Worm (Caenorhabditis elegans) whole organism, young adult: ENCODE results near the gene cul-2.

Experiments used
- B0336.3 ChIP-seq: fragments of 200-800 bp; sonication (Bioruptor generic); IDR thresholded peaks from 2 replicates; pipeline ENCODE4 v1.3.6; 2022; ENCODE audit warnings: missing genetic modification characterization, missing compliant biosample characterization
- C17E4.6 ChIP-seq: fragments of 200-800 bp; sonication (Bioruptor generic); IDR thresholded peaks from 2 replicates; pipeline ENCODE4 v1.3.6; 2022; ENCODE audit warnings: missing genetic modification reagents, missing genetic modification characterization, missing compliant biosample characterization
- F33H1.4 ChIP-seq: fragments of 200-800 bp; sonication (Bioruptor generic); IDR thresholded peaks from 2 replicates; pipeline ENCODE4 v1.3.6; 2022; ENCODE audit warnings: missing genetic modification reagents, missing genetic modification characterization, missing compliant biosample characterization
- F39B2.1 ChIP-seq: fragments of 200-800 bp; sonication (Bioruptor generic); IDR thresholded peaks from 2 replicates; pipeline ENCODE4 v1.3.6; 2022; ENCODE audit warnings: missing genetic modification reagents, missing genetic modification characterization, missing compliant biosample characterization
- F49E8.2 ChIP-seq: sonication (generic microtip); optimal IDR thresholded peaks from 3 replicates; lab custom pipeline; 2017; ENCODE audit warnings: missing genetic modification characterization, mild to moderate bottlenecking, missing compliant biosample characterization, antibody characterized with exemption, moderate library complexity; ENCODE audit not compliant: insufficient read depth
- K11D2.4 ChIP-seq: fragments of 200-800 bp; sonication (Bioruptor generic); IDR thresholded peaks from 2 replicates; pipeline ENCODE4 v1.3.6; 2022; ENCODE audit warnings: missing genetic modification reagents, missing genetic modification characterization, missing compliant biosample characterization
- Y56A3A.18 ChIP-seq: fragments of 200-800 bp; sonication (Bioruptor generic); IDR thresholded peaks from 2 replicates; pipeline ENCODE4 v1.3.6; 2022; ENCODE audit warnings: missing genetic modification reagents, missing genetic modification characterization, missing compliant biosample characterization
- Y67H2A.10 ChIP-seq: fragments of 200-800 bp; sonication (Bioruptor generic); conservative IDR thresholded peaks from 2 replicates; pipeline ENCODE4 v1.3.6; 2022; ENCODE audit warnings: missing genetic modification reagents, missing genetic modification characterization, missing compliant biosample characterization
- Y95B8A.8 ChIP-seq: fragments of 200-800 bp; sonication (Bioruptor generic); IDR thresholded peaks from 2 replicates; pipeline ENCODE4 v1.3.6; 2022; ENCODE audit warnings: missing genetic modification reagents, missing genetic modification characterization, missing compliant biosample characterization
- ZK185.1 ChIP-seq: sonication (generic microtip); optimal IDR thresholded peaks from 2 replicates; lab custom pipeline; 2016; ENCODE audit warnings: mild to moderate bottlenecking, missing genetic modification characterization, missing compliant biosample characterization; ENCODE audit not compliant: poor library complexity, severe bottlenecking
- atf-7 ChIP-seq: sonication (generic microtip); optimal IDR thresholded peaks from 2 replicates; lab custom pipeline; 2017; ENCODE audit warnings: mild to moderate bottlenecking, missing genetic modification characterization, missing compliant biosample characterization
- athp-1 ChIP-seq: sonication (generic microtip); optimal IDR thresholded peaks from 2 replicates; lab custom pipeline; 2017; ENCODE audit warnings: mild to moderate bottlenecking, missing genetic modification characterization, missing compliant biosample characterization
- attf-5 ChIP-seq: fragments of 200-800 bp; sonication (Bioruptor generic); optimal IDR thresholded peaks from 2 replicates; lab custom pipeline; 2018; ENCODE audit warnings: mild to moderate bottlenecking, missing genetic modification characterization, missing compliant biosample characterization
- bed-2 ChIP-seq: fragments of 200-800 bp; sonication (Bioruptor generic); IDR thresholded peaks from 2 replicates; pipeline ENCODE4 v1.3.6; 2022; ENCODE audit warnings: missing genetic modification reagents, missing genetic modification characterization, missing compliant biosample characterization
- ccch-3 ChIP-seq: fragments of 200-800 bp; sonication (Bioruptor generic); optimal IDR thresholded peaks from 2 replicates; lab custom pipeline; 2018; ENCODE audit warnings: mild to moderate bottlenecking, missing genetic modification characterization, missing compliant biosample characterization
- cebp-1 ChIP-seq, 2 experiments: fragments of 200-800 bp in 1 of 2; sonication (Bioruptor generic) in 1 of 2; sonication (generic microtip) in 1 of 2; IDR thresholded peaks in 1 of 2; optimal IDR thresholded peaks in 1 of 2; 2 replicates each; pipeline versions ENCODE4 v1.3.6 to Lab custom; 2017 to 2022; ENCODE audit warnings: missing compliant biosample characterization in 2 of 2, missing genetic modification characterization in 2 of 2, mild to moderate bottlenecking in 1 of 2, missing genetic modification reagents in 1 of 2, moderate library complexity in 1 of 2
- ceh-100 ChIP-seq: fragments of 200-800 bp; sonication (Bioruptor generic); IDR thresholded peaks from 2 replicates; pipeline ENCODE4 v1.3.6; 2022; ENCODE audit warnings: missing genetic modification reagents, missing genetic modification characterization, missing compliant biosample characterization
- chd-7 ChIP-seq: sonication (generic microtip); optimal IDR thresholded peaks from 2 replicates; lab custom pipeline; 2016; ENCODE audit warnings: mild to moderate bottlenecking, missing genetic modification characterization, moderate library complexity, missing compliant biosample characterization
- die-1 ChIP-seq: sonication (generic microtip); optimal IDR thresholded peaks from 2 replicates; lab custom pipeline; 2016; ENCODE audit warnings: missing genotype, mild to moderate bottlenecking, missing genetic modification characterization, missing compliant biosample characterization
- dox-1 ChIP-seq: fragments of 200-800 bp; sonication (Bioruptor generic); IDR thresholded peaks from 2 replicates; pipeline ENCODE4 v1.3.6; 2022; ENCODE audit warnings: missing genetic modification reagents, missing genetic modification characterization, missing compliant biosample characterization
- ekl-4 ChIP-seq: fragments of 200-800 bp; sonication (Bioruptor generic); IDR thresholded peaks from 2 replicates; pipeline ENCODE4 v1.3.6; 2022; ENCODE audit warnings: missing genetic modification reagents, missing genetic modification characterization, missing compliant biosample characterization
- fkh-3 ChIP-seq: sonication (generic microtip); optimal IDR thresholded peaks from 2 replicates; lab custom pipeline; 2016; ENCODE audit warnings: mild to moderate bottlenecking, missing genetic modification characterization, missing compliant biosample characterization
- him-1 ChIP-seq: sonication (generic microtip); optimal IDR thresholded peaks from 2 replicates; lab custom pipeline; 2016; ENCODE audit warnings: missing genotype, missing genetic modification reagents, missing genetic modification characterization, missing compliant biosample characterization
- hlh-12 ChIP-seq: sonication (generic microtip); optimal IDR thresholded peaks from 2 replicates; lab custom pipeline; 2016; ENCODE audit warnings: missing genetic modification characterization, missing compliant biosample characterization
- hmg-1.2 ChIP-seq: fragments of 200-800 bp; sonication (Bioruptor generic); IDR thresholded peaks from 2 replicates; pipeline ENCODE4 v1.3.6; 2022; ENCODE audit warnings: missing genetic modification reagents, missing genetic modification characterization, missing compliant biosample characterization
- hsf-1 ChIP-seq: fragments of 200-800 bp; sonication (Bioruptor generic); IDR thresholded peaks from 2 replicates; pipeline ENCODE4 v1.3.6; 2022; ENCODE audit warnings: missing genetic modification reagents, missing genetic modification characterization, missing compliant biosample characterization
- let-607 ChIP-seq, 2 experiments: fragments of 200-800 bp in 1 of 2; sonication (Bioruptor generic) in 1 of 2; sonication (generic microtip) in 1 of 2; optimal IDR thresholded peaks; 2 replicates each; lab custom pipeline; 2016 to 2018; ENCODE audit warnings: mild to moderate bottlenecking in 2 of 2, missing compliant biosample characterization in 2 of 2, missing genetic modification characterization in 2 of 2, moderate library complexity in 2 of 2, missing genotype in 1 of 2
- lin-40 ChIP-seq: sonication (generic microtip); optimal IDR thresholded peaks from 2 replicates; lab custom pipeline; 2016; ENCODE audit warnings: missing genetic modification characterization, mild to moderate bottlenecking, missing compliant biosample characterization, missing genotype, missing genetic modification reagents
- lin-54 ChIP-seq: fragments of 200-800 bp; sonication (Bioruptor generic); optimal IDR thresholded peaks from 2 replicates; lab custom pipeline; 2018; ENCODE audit warnings: mild to moderate bottlenecking, missing genetic modification characterization, missing compliant biosample characterization
- madf-10 ChIP-seq: sonication (generic microtip); optimal IDR thresholded peaks from 2 replicates; lab custom pipeline; 2016; ENCODE audit warnings: mild to moderate bottlenecking, missing genetic modification characterization, missing compliant biosample characterization
- madf-3 ChIP-seq: fragments of 200-800 bp; sonication (Bioruptor generic); IDR thresholded peaks from 2 replicates; pipeline ENCODE4 v1.3.6; 2022; ENCODE audit warnings: missing genetic modification reagents, missing genetic modification characterization, missing compliant biosample characterization
- madf-8 ChIP-seq: fragments of 200-800 bp; sonication (Bioruptor generic); conservative IDR thresholded peaks from 2 replicates; pipeline ENCODE4 v1.3.6; 2022; ENCODE audit warnings: missing genetic modification reagents, missing genetic modification characterization, missing compliant biosample characterization
- mcd-1 ChIP-seq: fragments of 200-800 bp; sonication (Bioruptor generic); IDR thresholded peaks from 2 replicates; pipeline ENCODE4 v1.3.6; 2022; ENCODE audit warnings: missing genetic modification reagents, missing genetic modification characterization, missing compliant biosample characterization
- mes-4 ChIP-seq: sonication (generic microtip); optimal IDR thresholded peaks from 2 replicates; lab custom pipeline; 2016; ENCODE audit warnings: missing genotype, missing genetic modification characterization, missing compliant biosample characterization
- nfyb-1 ChIP-seq: fragments of 200-800 bp; sonication (Bioruptor generic); IDR thresholded peaks from 2 replicates; pipeline ENCODE4 v1.3.6; 2022; ENCODE audit warnings: missing genetic modification reagents, missing genetic modification characterization, missing compliant biosample characterization
- nhr-120 ChIP-seq: fragments of 200-800 bp; sonication (Bioruptor generic); IDR thresholded peaks from 2 replicates; pipeline ENCODE4 v1.3.6; 2022; ENCODE audit warnings: missing genetic modification characterization, missing compliant biosample characterization
- nhr-80 ChIP-seq: sonication (generic microtip); optimal IDR thresholded peaks from 2 replicates; lab custom pipeline; 2016; ENCODE audit warnings: missing genetic modification characterization, missing compliant biosample characterization
- pbrm-1 ChIP-seq: fragments of 200-800 bp; sonication (Bioruptor generic); IDR thresholded peaks from 2 replicates; pipeline ENCODE4 v1.3.6; 2022; ENCODE audit warnings: missing genetic modification reagents, missing genetic modification characterization, missing compliant biosample characterization
- pha-4 ChIP-seq: fragments of 150-350 bp; sonication (generic microtip); optimal IDR thresholded peaks from 2 replicates; lab custom pipeline; 2014; ENCODE audit warnings: missing biosample characterization, missing genetic modification reagents, missing genetic modification characterization
- rcor-1 ChIP-seq: fragments of 200-800 bp; sonication (Bioruptor generic); IDR thresholded peaks from 2 replicates; pipeline ENCODE4 v1.3.6; 2022; ENCODE audit warnings: missing genetic modification reagents, missing genetic modification characterization, missing compliant biosample characterization
- snpc-3.4 ChIP-seq: sonication (generic microtip); optimal IDR thresholded peaks from 2 replicates; lab custom pipeline; 2017; ENCODE audit warnings: missing genetic modification characterization, mild to moderate bottlenecking, missing compliant biosample characterization, antibody characterized with exemption, moderate library complexity, missing genotype, missing genetic modification reagents
- snpc-4 ChIP-seq, 5 experiments: fragments of 150-350 bp in 1 of 5; sonication (generic microtip) in 4 of 5; optimal IDR thresholded peaks; 2 replicates each; lab custom pipeline; 2014 to 2018; ENCODE audit warnings: missing genetic modification characterization in 5 of 5, missing biosample characterization in 3 of 5, antibody characterized with exemption in 2 of 5, mild to moderate bottlenecking in 2 of 5, missing compliant biosample characterization in 2 of 5, missing genotype in 2 of 5, moderate library complexity in 2 of 5, missing genetic modification reagents in 1 of 5
- tbp1 ChIP-seq: fragments of 200-800 bp; sonication (Bioruptor generic); optimal IDR thresholded peaks from 2 replicates; lab custom pipeline; 2018; ENCODE audit warnings: mild to moderate bottlenecking, missing genetic modification characterization, missing compliant biosample characterization
- zfh-2 ChIP-seq: fragments of 200-800 bp; sonication (Bioruptor generic); conservative IDR thresholded peaks from 2 replicates; pipeline ENCODE4 v1.3.6; 2022; ENCODE audit warnings: missing genetic modification reagents, missing genetic modification characterization, missing compliant biosample characterization
- ztf-28 ChIP-seq: fragments of 200-800 bp; sonication (Bioruptor generic); IDR thresholded peaks from 2 replicates; pipeline ENCODE4 v1.3.6; 2022; ENCODE audit warnings: missing genetic modification reagents, missing genetic modification characterization, missing compliant biosample characterization
- ztf-3 ChIP-seq: fragments of 200-800 bp; sonication (Bioruptor generic); optimal IDR thresholded peaks from 2 replicates; lab custom pipeline; 2018; ENCODE audit warnings: mild to moderate bottlenecking, missing genetic modification characterization, missing compliant biosample characterization
- ztf-6 ChIP-seq: fragments of 200-800 bp; sonication (Bioruptor generic); IDR thresholded peaks from 2 replicates; pipeline ENCODE4 v1.3.6; 2022; ENCODE audit warnings: missing genetic modification reagents, missing genetic modification characterization, missing compliant biosample characterization

cul-2 gene

ce11 chrIII:13694048-13694447 is 7.0 kb downstream of the cul-2 start:
- no peak for TF ChIP-seq madf-3 (GFP tag; lab: Robert Waterston, UW)
- no peak for TF ChIP-seq rcor-1 (GFP tag; lab: Robert Waterston, UW)
- peak; percentile 57 to 58 for TF ChIP-seq let-607 (tag; optimal IDR thresholded peaks at IDR 0.05; lab: Kevin White, UChicago)
- 0 out of 2 replicates have a peak, but pooled peaks have one; percentile 39 for TF ChIP-seq pbrm-1 (GFP tag; lab: Robert Waterston, UW)
- TF ChIP-seq die-1 (tag; lab: Kevin White, UChicago): no peak
- TF ChIP-seq attf-5: peak; percentile 83
- no peak for TF ChIP-seq ztf-28 (GFP tag; lab: Robert Waterston, UW)
- 0 out of 2 replicates have a peak, but pooled peaks have one; percentile 50 for TF ChIP-seq ekl-4 (GFP tag; lab: Robert Waterston, UW)
- TF ChIP-seq pha-4 (tag; lab: Kevin White, UChicago): peak; percentile 4
- no peak for TF ChIP-seq hlh-12 (tag; lab: Kevin White, UChicago)
- no peak for TF ChIP-seq nhr-120 (GFP tag; lab: Robert Waterston, UW)
- no peak for TF ChIP-seq cebp-1 (GFP tag; IDR thresholded peaks at IDR 0.05; lab: Robert Waterston, UW)
- peak; percentile 63 for TF ChIP-seq cebp-1 (tag; optimal IDR thresholded peaks at IDR 0.05; lab: Kevin White, UChicago)
- TF ChIP-seq nhr-80: peak; percentile 71
- peak; percentile 44 for TF ChIP-seq mcd-1 (GFP tag; lab: Robert Waterston, UW)
- TF ChIP-seq ceh-100 (GFP tag; lab: Robert Waterston, UW): peak; percentile 90
- peak; percentile 55 for TF ChIP-seq ZK185.1 (tag; lab: Kevin White, UChicago)
- TF ChIP-seq lin-54 (GFP tag; lab: Kevin White, UChicago): peak; percentile 25
- TF ChIP-seq mes-4 (tag; lab: Kevin White, UChicago): no peak
- TF ChIP-seq tbp1 (GFP tag; lab: Kevin White, UChicago): peak; percentile 47
- peak; percentile 47 for TF ChIP-seq atf-7 (tag; lab: Kevin White, UChicago)
- no peak for TF ChIP-seq zfh-2 (GFP tag; lab: Robert Waterston, UW)
- TF ChIP-seq ztf-6 (GFP tag; lab: Robert Waterston, UW): 0 out of 2 replicates have a peak, but pooled peaks have one; percentile 42
- peak; percentile 82 for TF ChIP-seq hsf-1 (GFP tag; lab: Robert Waterston, UW)
- no peak for TF ChIP-seq Y95B8A.8
- TF ChIP-seq madf-8 (GFP tag; lab: Robert Waterston, UW): no peak
- peak; percentile 43; the same call in 1 of the 2 replicates for TF ChIP-seq B0336.3 (GFP tag; lab: Robert Waterston, UW)
- TF ChIP-seq hmg-1.2 (GFP tag; lab: Robert Waterston, UW): peak; percentile 63; the same call in 1 of the 2 replicates
- TF ChIP-seq snpc-3.4 (tag; lab: Kevin White, UChicago): no peak
- no peak; the same call in 1 of the 2 replicates for TF ChIP-seq bed-2 (GFP tag; lab: Robert Waterston, UW)
- peak; percentile 47; the same call in 1 of the 2 replicates for TF ChIP-seq nfyb-1 (GFP tag; lab: Robert Waterston, UW)
- peak; percentile 43 for TF ChIP-seq chd-7 (tag; lab: Kevin White, UChicago)
- TF ChIP-seq ccch-3 (GFP tag; lab: Kevin White, UChicago): no peak
- no peak for TF ChIP-seq fkh-3 (tag; lab: Kevin White, UChicago)
- peak; percentile 54 for TF ChIP-seq dox-1 (GFP tag; lab: Robert Waterston, UW)
- peak; percentile 57 for TF ChIP-seq madf-10
- no peak for TF ChIP-seq Y67H2A.10
- TF ChIP-seq F33H1.4 (GFP tag; lab: Robert Waterston, UW): no peak
- peak; percentile 87 for TF ChIP-seq him-1 (tag; lab: Kevin White, UChicago)
- TF ChIP-seq ztf-3 (GFP tag; lab: Kevin White, UChicago): peak; percentile 20
- no peak for TF ChIP-seq Y56A3A.18 (GFP tag; lab: Robert Waterston, UW)
- TF ChIP-seq athp-1 (tag; lab: Kevin White, UChicago): no peak
- TF ChIP-seq lin-40 (tag; lab: Kevin White, UChicago): peak; percentile 77
- TF ChIP-seq C17E4.6: no peak
- TF ChIP-seq F39B2.1 (GFP tag; lab: Robert Waterston, UW): no peak
- no peak for TF ChIP-seq F49E8.2 (tag; lab: Kevin White, UChicago)
- TF ChIP-seq K11D2.4 (GFP tag; lab: Robert Waterston, UW): 0 out of 2 replicates have a peak, but pooled peaks have one; percentile 44
- no peak for TF ChIP-seq snpc-4 (GFP tag; optimal IDR thresholded peaks at IDR 0.05; lab: Kevin White, UChicago)
- TF ChIP-seq snpc-4 (tag; optimal IDR thresholded peaks at IDR 0.05; lab: Kevin White, UChicago): peak in 1 of 4 experiments; percentile 30
